Worm (Caenorhabditis elegans): ENCODE data around the gene nlp-60.
A peak's percentile ranks its signal among the peaks of the same experiment; 100 is the strongest.

Gene nlp-60

ce11 chrIV:8629609-8630052 lies 49.5 kb downstream of the nlp-60 start:
- no peak for TF ChIP-seq aly-2 (tag; optimal IDR thresholded peaks at IDR 0.05)
- no peak for TF ChIP-seq hlh-17 (GFP tag; optimal IDR thresholded peaks at IDR 0.05; ENCODE audit: borderline replicate concordance)
- TF ChIP-seq fkh-10 (GFP tag; optimal IDR thresholded peaks at IDR 0.05), result peak; percentile 71
- TF ChIP-seq hlh-4 (tag; optimal IDR thresholded peaks at IDR 0.05), result no peak
- peak; percentile 41 for TF ChIP-seq C16A3.4 (tag; optimal IDR thresholded peaks at IDR 0.05)
- peak; percentile 40 for TF ChIP-seq isw-1 (GFP tag; IDR thresholded peaks at IDR 0.05)
- no peak for TF ChIP-seq nhr-76 (tag; optimal IDR thresholded peaks at IDR 0.05)
- peak in 1 of 2 experiments; percentile 8 for TF ChIP-seq egl-27 (tag; optimal IDR thresholded peaks at IDR 0.05)
- TF ChIP-seq fos-1 (tag; optimal IDR thresholded peaks at IDR 0.05), result peak; percentile 38
- peak; percentile 53 for TF ChIP-seq nhr-19 (GFP tag; conservative IDR thresholded peaks at IDR 0.05)
- no peak for TF ChIP-seq F16B12.6 (tag; optimal IDR thresholded peaks at IDR 0.05)
- no peak for TF ChIP-seq aha-1 (tag; optimal IDR thresholded peaks at IDR 0.05)
- no peak for TF ChIP-seq ceh-8 (GFP tag; optimal IDR thresholded peaks at IDR 0.05)
- TF ChIP-seq fkh-8 (tag; optimal IDR thresholded peaks at IDR 0.05), result peak; percentile 63
- TF ChIP-seq nhr-20 (tag; optimal IDR thresholded peaks at IDR 0.05), result peak; percentile 61
- TF ChIP-seq zag-1 (tag; optimal IDR thresholded peaks at IDR 0.05), result no peak
- TF ChIP-seq ceh-88 (GFP tag; IDR thresholded peaks at IDR 0.05), result peak; percentile 30; the same call in 1 of the 2 replicates
- TF ChIP-seq egl-13 (tag; optimal IDR thresholded peaks at IDR 0.05), result no peak
- TF ChIP-seq hpl-2 (GFP tag; optimal IDR thresholded peaks at IDR 0.05), result no peak
- TF ChIP-seq lin-13 (GFP tag; optimal IDR thresholded peaks at IDR 0.05), result no peak
- peak; percentile 45 for TF ChIP-seq mep-1 (tag; optimal IDR thresholded peaks at IDR 0.05)
- TF ChIP-seq lsy-2 (tag; optimal IDR thresholded peaks at IDR 0.05), result peak; percentile 16 to 58
- no peak for TF ChIP-seq ztf-11 (tag; optimal IDR thresholded peaks at IDR 0.05)
- TF ChIP-seq jun-1 (tag; optimal IDR thresholded peaks at IDR 0.05), result no peak
- TF ChIP-seq lin-39 (tag; optimal IDR thresholded peaks at IDR 0.05), result no peak
- TF ChIP-seq swsn-7 (tag; optimal IDR thresholded peaks at IDR 0.05), result peak; percentile 67
- no peak for TF ChIP-seq ces-1 (GFP tag; optimal IDR thresholded peaks at IDR 0.05)
- TF ChIP-seq nhr-28 (tag; optimal IDR thresholded peaks at IDR 0.05), result no peak
- TF ChIP-seq unc-62 (GFP tag; optimal IDR thresholded peaks at IDR 0.05), result no peak
- TF ChIP-seq ceh-82 (tag; optimal IDR thresholded peaks at IDR 0.05), result peak; percentile 42 to 60 (median 51)
- TF ChIP-seq ceh-90 (tag; optimal IDR thresholded peaks at IDR 0.05), result no peak
- no peak for TF ChIP-seq elt-3 (tag; optimal IDR thresholded peaks at IDR 0.05)
- TF ChIP-seq nhr-84 (tag; optimal IDR thresholded peaks at IDR 0.05), result no peak
- TF ChIP-seq elt-2 (tag; optimal IDR thresholded peaks at IDR 0.05), result no peak
- TF ChIP-seq lin-15B (tag; optimal IDR thresholded peaks at IDR 0.05), result no peak
- no peak for TF ChIP-seq nhr-90 (tag; optimal IDR thresholded peaks at IDR 0.05; ENCODE audit: poor library complexity)
- TF ChIP-seq nhr-12 (tag; optimal IDR thresholded peaks at IDR 0.05), result no peak
- no peak for TF ChIP-seq pag-3 (tag; optimal IDR thresholded peaks at IDR 0.05; ENCODE audit: borderline replicate concordance, insufficient read depth)
- TF ChIP-seq sptf-1 (tag; optimal IDR thresholded peaks at IDR 0.05), result no peak
- TF ChIP-seq vab-15 (tag; optimal IDR thresholded peaks at IDR 0.05), result no peak
- TF ChIP-seq sox-4 (tag; optimal IDR thresholded peaks at IDR 0.05), result no peak
- peak; percentile 0 for TF ChIP-seq blmp-1 (tag; optimal IDR thresholded peaks at IDR 0.05)
- no peak for TF ChIP-seq zip-4 (GFP tag; optimal IDR thresholded peaks at IDR 0.05)
- no peak for TF ChIP-seq nhr-85 (tag)
- TF ChIP-seq C04F5.9 (tag; optimal IDR thresholded peaks at IDR 0.05), result no peak
- TF ChIP-seq unc-30 (tag; optimal IDR thresholded peaks at IDR 0.05), result no peak
- no peak for TF ChIP-seq ztf-4 (tag; optimal IDR thresholded peaks at IDR 0.05)
- TF ChIP-seq xbp-1 (tag; optimal IDR thresholded peaks at IDR 0.05), result peak; percentile 39
- no peak for TF ChIP-seq ama-1 (optimal IDR thresholded peaks at IDR 0.05)
- TF ChIP-seq dsc-1 (tag; optimal IDR thresholded peaks at IDR 0.05), result peak; percentile 57
- TF ChIP-seq tbx-2 (tag; optimal IDR thresholded peaks at IDR 0.05), result peak; percentile 74
- no peak for TF ChIP-seq efl-3 (GFP tag; optimal IDR thresholded peaks at IDR 0.05)
- TF ChIP-seq pqm-1 (tag; optimal IDR thresholded peaks at IDR 0.05), result no peak
- TF ChIP-seq mef-2 (tag; optimal IDR thresholded peaks at IDR 0.05), result peak; percentile 38
